Worm (Caenorhabditis elegans) whole organism, late embryonic: Measurements from ENCODE around the gene F32D1.11.
"Not testable (repeated sequence)": the region's sequence is repeated elsewhere in the genome, so short reads cannot be mapped to it uniquely, and the experiment has no call there.

Experiments
- C08G9.2 ChIP-seq: sonication (generic microtip); optimal IDR thresholded peaks from 2 replicates; lab custom pipeline; 2016; ENCODE audit warnings: mild to moderate bottlenecking, missing genetic modification characterization, moderate library complexity, missing compliant biosample characterization
- C38D4.7 ChIP-seq: fragments of 200-800 bp; sonication (Bioruptor generic); optimal IDR thresholded peaks from 2 replicates; lab custom pipeline; 2018; ENCODE audit warnings: mild to moderate bottlenecking, missing genetic modification characterization, moderate library complexity, missing compliant biosample characterization
- F13H6.1 ChIP-seq: sonication (generic microtip); optimal IDR thresholded peaks from 2 replicates; lab custom pipeline; 2016; ENCODE audit warnings: missing genetic modification characterization, missing compliant biosample characterization
- K02D7.2 ChIP-seq: sonication (generic microtip); optimal IDR thresholded peaks from 2 replicates; lab custom pipeline; 2017; ENCODE audit warnings: mild to moderate bottlenecking, missing genetic modification characterization, missing compliant biosample characterization
- K09A11.1 ChIP-seq: sonication (generic microtip); optimal IDR thresholded peaks from 2 replicates; lab custom pipeline; 2017; ENCODE audit warnings: antibody characterized with exemption, mild to moderate bottlenecking, missing genetic modification characterization, missing compliant biosample characterization; ENCODE audit not compliant: insufficient read depth
- ahr-1 ChIP-seq: sonication (generic microtip); optimal IDR thresholded peaks from 2 replicates; lab custom pipeline; 2016; ENCODE audit warnings: missing genetic modification characterization, missing compliant biosample characterization
- ama-1 ChIP-seq: fragments of 150-350 bp; optimal IDR thresholded peaks from 2 replicates; lab custom pipeline; 2014
- ceh-18 ChIP-seq: sonication (generic microtip); optimal IDR thresholded peaks from 2 replicates; lab custom pipeline; 2016; ENCODE audit warnings: missing genetic modification characterization, missing compliant biosample characterization
- ceh-22 ChIP-seq: sonication (generic microtip); optimal IDR thresholded peaks from 2 replicates; lab custom pipeline; 2017; ENCODE audit warnings: missing biosample characterization, missing genetic modification characterization
- ceh-31 ChIP-seq: sonication (generic microtip); optimal IDR thresholded peaks from 2 replicates; lab custom pipeline; 2016; ENCODE audit warnings: missing genetic modification characterization, missing compliant biosample characterization
- ceh-34 ChIP-seq: sonication (generic microtip); optimal IDR thresholded peaks from 2 replicates; lab custom pipeline; 2016; ENCODE audit warnings: mild to moderate bottlenecking, missing genetic modification characterization, missing compliant biosample characterization
- ceh-45 ChIP-seq: fragments of 200-800 bp; sonication (Bioruptor generic); IDR thresholded peaks from 2 replicates; pipeline ENCODE4 v1.3.6; 2022; ENCODE audit warnings: missing genetic modification reagents, missing genetic modification characterization, missing compliant biosample characterization
- dmd-4 ChIP-seq: sonication (generic microtip); optimal IDR thresholded peaks from 2 replicates; lab custom pipeline; 2016; ENCODE audit warnings: borderline replicate concordance, missing genetic modification characterization, missing compliant biosample characterization
- elt-2 ChIP-seq: sonication (generic microtip); optimal IDR thresholded peaks from 2 replicates; lab custom pipeline; 2016; ENCODE audit warnings: missing genetic modification reagents, missing genetic modification characterization, missing compliant biosample characterization
- elt-4 ChIP-seq: sonication (generic microtip); optimal IDR thresholded peaks from 2 replicates; lab custom pipeline; 2016; ENCODE audit warnings: missing genetic modification characterization, missing compliant biosample characterization
- eyg-1 ChIP-seq: sonication (generic microtip); optimal IDR thresholded peaks from 2 replicates; lab custom pipeline; 2016; ENCODE audit warnings: missing genotype, missing genetic modification characterization, missing compliant biosample characterization
- fkh-6 ChIP-seq: sonication (generic microtip); optimal IDR thresholded peaks from 2 replicates; lab custom pipeline; 2016; ENCODE audit warnings: missing genetic modification characterization, missing compliant biosample characterization
- hlh-13 ChIP-seq: fragments of 200-800 bp; sonication (Bioruptor generic); optimal IDR thresholded peaks from 2 replicates; lab custom pipeline; 2018; ENCODE audit warnings: mild to moderate bottlenecking, missing genetic modification characterization, missing compliant biosample characterization
- hlh-30 ChIP-seq: sonication (generic microtip); optimal IDR thresholded peaks from 2 replicates; lab custom pipeline; 2017; ENCODE audit warnings: antibody characterized with exemption, missing genetic modification characterization, missing compliant biosample characterization; ENCODE audit not compliant: insufficient read depth
- lim-6 ChIP-seq: sonication (generic microtip); optimal IDR thresholded peaks from 2 replicates; lab custom pipeline; 2016; ENCODE audit warnings: missing genetic modification characterization, missing compliant biosample characterization
- lin-11 ChIP-seq: fragments of 200-800 bp; sonication (Bioruptor generic); optimal IDR thresholded peaks from 2 replicates; lab custom pipeline; 2018; ENCODE audit warnings: mild to moderate bottlenecking, missing genetic modification characterization, missing compliant biosample characterization
- nhr-232 ChIP-seq: sonication (generic microtip); optimal IDR thresholded peaks from 2 replicates; lab custom pipeline; 2016; ENCODE audit warnings: missing genetic modification characterization, missing compliant biosample characterization
- npax-4 ChIP-seq: sonication (generic microtip); optimal IDR thresholded peaks from 2 replicates; lab custom pipeline; 2016; ENCODE audit warnings: missing genetic modification characterization, missing compliant biosample characterization
- odd-2 ChIP-seq: sonication (generic microtip); optimal IDR thresholded peaks from 2 replicates; lab custom pipeline; 2017; ENCODE audit warnings: antibody characterized with exemption, mild to moderate bottlenecking, missing genetic modification characterization, missing compliant biosample characterization
- pag-3 ChIP-seq: sonication (generic microtip); optimal IDR thresholded peaks from 2 replicates; lab custom pipeline; 2016; ENCODE audit warnings: missing compliant biosample characterization, missing genetic modification characterization, borderline replicate concordance
- pat-9 ChIP-seq: fragments of 200-800 bp; sonication (Bioruptor generic); optimal IDR thresholded peaks from 2 replicates; lab custom pipeline; 2018; ENCODE audit warnings: mild to moderate bottlenecking, missing genetic modification characterization, moderate library complexity, missing compliant biosample characterization
- pqm-1 ChIP-seq: sonication (generic microtip); optimal IDR thresholded peaks from 2 replicates; lab custom pipeline; 2016; ENCODE audit warnings: missing genetic modification characterization, missing compliant biosample characterization
- pros-1 ChIP-seq: fragments of 150-350 bp; optimal IDR thresholded peaks from 2 replicates; lab custom pipeline; 2014; ENCODE audit warnings: missing biosample characterization, missing genetic modification reagents, missing genetic modification characterization
- sox-2 ChIP-seq: fragments of 200-800 bp; sonication (Bioruptor generic); IDR thresholded peaks from 2 replicates; pipeline ENCODE4 v1.3.6; 2022; ENCODE audit warnings: missing genetic modification reagents, missing genetic modification characterization, missing compliant biosample characterization
- sox-4 ChIP-seq: sonication (generic microtip); optimal IDR thresholded peaks from 2 replicates; lab custom pipeline; 2017; ENCODE audit warnings: mild to moderate bottlenecking, missing genetic modification characterization, inconsistent platforms, missing compliant biosample characterization
- syd-9 ChIP-seq: sonication (generic microtip); optimal IDR thresholded peaks from 2 replicates; lab custom pipeline; 2016; ENCODE audit warnings: mild to moderate bottlenecking, missing genetic modification characterization, moderate library complexity, missing compliant biosample characterization
- tbx-7 ChIP-seq: sonication (generic microtip); optimal IDR thresholded peaks from 2 replicates; lab custom pipeline; 2016; ENCODE audit warnings: missing genotype, missing genetic modification characterization, missing compliant biosample characterization
- unc-3 ChIP-seq, 2 experiments: fragments of 200-800 bp in 1 of 2; sonication (Bioruptor generic) in 1 of 2; sonication (generic microtip) in 1 of 2; conservative IDR thresholded peaks in 1 of 2; optimal IDR thresholded peaks in 1 of 2; 2 replicates each; pipeline versions ENCODE4 v1.3.6 to Lab custom; 2016 to 2022; ENCODE audit warnings: missing compliant biosample characterization in 2 of 2, missing genetic modification characterization in 2 of 2, missing genetic modification reagents in 1 of 2
- unc-55 ChIP-seq: sonication (generic microtip); optimal IDR thresholded peaks from 2 replicates; lab custom pipeline; 2017; ENCODE audit warnings: missing biosample characterization, missing genetic modification reagents, missing genetic modification characterization
- zip-5 ChIP-seq: sonication (generic microtip); optimal IDR thresholded peaks from 2 replicates; lab custom pipeline; 2016; ENCODE audit warnings: missing genetic modification characterization, missing compliant biosample characterization
- ztf-16 ChIP-seq: sonication (generic microtip); optimal IDR thresholded peaks from 2 replicates; lab custom pipeline; 2017; ENCODE audit warnings: missing genetic modification characterization, missing compliant biosample characterization

F32D1.11 gene

DNA sequence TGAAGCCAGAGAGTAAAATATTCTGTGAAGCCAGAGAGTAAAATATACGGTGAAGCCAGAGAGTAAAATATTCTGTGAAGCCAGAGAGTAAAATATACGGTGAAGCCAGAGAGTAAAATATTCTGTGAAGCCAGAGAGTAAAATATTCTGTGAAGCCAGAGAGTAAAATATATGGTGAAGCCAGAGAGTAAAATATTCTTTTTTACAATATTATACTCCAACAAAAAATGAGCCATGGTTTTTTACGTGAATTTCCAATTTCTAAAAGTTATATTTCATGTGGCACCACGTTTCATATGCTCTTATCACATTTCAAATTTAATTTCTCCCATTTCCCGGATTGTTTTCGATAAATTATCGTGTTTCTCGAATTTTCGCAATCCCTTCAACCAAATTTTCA is 29.9 kb downstream of the F32D1.11 start, which contains the start of gene irld-1:
irld-1 (plus strand) TSS at position 301 of the 400 bp plus-strand sequence.
- TF ChIP-seq ztf-16 (tag; lab: Kevin White, UChicago); syd-9; pag-3 (tag; lab: Kevin White, UChicago): not testable (repeated sequence)

- 0 out of 2 replicates have a peak, but pooled peaks have one; percentile 26 for TF ChIP-seq ceh-45 (GFP tag; lab: Robert Waterston, UW)
- TF ChIP-seq unc-3 (GFP tag; conservative IDR thresholded peaks at IDR 0.05; lab: Robert Waterston, UW) = 0 out of 2 replicates have a peak, but pooled peaks have one; percentile 33
- TF ChIP-seq unc-3 (tag; optimal IDR thresholded peaks at IDR 0.05; lab: Kevin White, UChicago) = not testable (repeated sequence)
Observed at ce11 chrV:4333518-4333917, 32.8 kb downstream of the F32D1.11 start.

DNA sequence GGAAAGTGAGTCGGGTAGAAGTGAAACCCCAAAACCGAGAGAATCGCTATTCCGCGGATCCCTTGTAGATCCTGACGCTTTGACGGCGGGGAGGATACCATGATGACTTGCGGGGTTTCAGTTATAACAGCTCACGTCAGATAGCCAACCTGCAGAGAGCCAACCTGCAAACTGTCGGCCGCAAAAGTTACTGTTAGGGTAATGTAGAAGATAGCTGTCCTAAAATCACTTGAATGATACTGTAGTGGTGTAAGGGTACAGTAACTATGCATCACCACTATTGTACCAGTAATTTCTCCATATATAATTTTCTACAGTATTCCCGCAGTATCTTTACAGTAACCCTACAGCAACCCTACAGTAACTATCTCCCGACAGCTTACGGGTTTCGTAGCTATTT is 33.9 kb downstream of the F32D1.11 start, which contains the start of gene oac-12:
oac-12 (minus strand) TSS at position 101 of the 400 bp plus-strand sequence.
- TF ChIP-seq C08G9.2 (tag; lab: Kevin White, UChicago) = no peak
- TF ChIP-seq nhr-232 (tag; lab: Kevin White, UChicago) = no peak
- no peak for TF ChIP-seq K02D7.2 (tag; lab: Kevin White, UChicago)
- TF ChIP-seq elt-2 (tag; lab: Kevin White, UChicago) = no peak
- no peak for TF ChIP-seq ahr-1
- no peak for TF ChIP-seq pqm-1 (tag; lab: Kevin White, UChicago)
- no peak for TF ChIP-seq sox-4
- TF ChIP-seq, all 69 proteins: peak for 0

- TF ChIP-seq C08G9.2 (tag; lab: Kevin White, UChicago) (no peak), F13H6.1 (tag; lab: Kevin White, UChicago) (no peak), npax-4 (no peak), ama-1 (no peak), fkh-6 (tag; lab: Kevin White, UChicago) (no peak), lin-11 (tag; lab: Kevin White, UChicago) (no peak), K02D7.2 (tag; lab: Kevin White, UChicago) (no peak), odd-2 (no peak), ceh-34 (no peak), C38D4.7 (GFP tag; lab: Kevin White, UChicago) (no peak), ztf-16 (tag; lab: Kevin White, UChicago) (no peak), eyg-1 (tag; lab: Kevin White, UChicago) (no peak), sox-2 (GFP tag; lab: Robert Waterston, UW) (no peak), K09A11.1 (tag; lab: Kevin White, UChicago) (no peak)
Observed at ce11 chrV:4330820-4331219, 35.5 kb downstream of the F32D1.11 start.

DNA sequence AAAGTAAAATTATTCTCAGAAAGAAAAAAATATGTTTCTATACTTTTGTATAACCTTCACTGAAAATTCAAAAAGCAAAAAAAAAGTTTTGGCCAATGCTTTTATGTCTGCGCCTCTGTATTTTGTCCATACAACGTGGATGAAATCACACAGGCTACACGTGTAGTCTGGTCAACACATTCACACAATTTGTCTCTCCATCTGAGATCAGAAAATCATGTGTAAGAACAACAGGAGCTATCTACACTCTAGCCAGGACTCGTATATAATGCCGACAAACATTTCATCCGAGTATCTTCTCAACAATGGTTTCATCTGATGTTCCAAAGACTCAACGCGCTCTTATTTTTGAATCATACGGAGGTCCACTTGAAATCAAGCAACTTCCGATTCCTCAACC is 39.5 kb downstream of the F32D1.11 start, which contains the start of gene D2063.1:
D2063.1 (plus strand) TSS at position 281 of the 400 bp plus-strand sequence.
- TF ChIP-seq unc-55 (GFP tag; lab: Kevin White, UChicago) (peak; percentile 49), pros-1 (tag; lab: Kevin White, UChicago) (no peak), pat-9 (tag; lab: Kevin White, UChicago) (no peak), K09A11.1 (tag; lab: Kevin White, UChicago) (no peak), ceh-31 (no peak), lin-11 (tag; lab: Kevin White, UChicago) (no peak), sox-2 (GFP tag; lab: Robert Waterston, UW) (no peak), dmd-4 (tag; lab: Kevin White, UChicago) (no peak), zip-5 (tag; lab: Kevin White, UChicago) (no peak)

- TF ChIP-seq sox-2 (GFP tag; lab: Robert Waterston, UW) = no peak
- no peak for TF ChIP-seq K02D7.2 (tag; lab: Kevin White, UChicago)
- no peak for TF ChIP-seq C38D4.7 (GFP tag; lab: Kevin White, UChicago)
- TF ChIP-seq hlh-13 (GFP tag; lab: Kevin White, UChicago) = no peak
- no peak for TF ChIP-seq tbx-7
- no peak for TF ChIP-seq elt-4 (tag; lab: Kevin White, UChicago)
- TF ChIP-seq hlh-30 (tag; lab: Kevin White, UChicago) = no peak
- no peak for TF ChIP-seq pqm-1 (tag; lab: Kevin White, UChicago)
- no peak for TF ChIP-seq nhr-232 (tag; lab: Kevin White, UChicago)
- no peak for TF ChIP-seq lim-6 (tag; lab: Kevin White, UChicago)
- TF ChIP-seq ceh-18 (tag; lab: Kevin White, UChicago) = no peak
- no peak for TF ChIP-seq ceh-31
- TF ChIP-seq ceh-22 = no peak
- TF ChIP-seq fkh-6 (tag; lab: Kevin White, UChicago) = no peak
- no peak for TF ChIP-seq ama-1
Observed at ce11 chrV:4325415-4325814, 40.9 kb downstream of the F32D1.11 start, which contains the start of gene nhr-125. nhr-125 (minus strand) TSS chrV:4325515.
